Fruit fly (Drosophila melanogaster): Measurements from ENCODE around the gene CG15820.

The CG15820 gene

dm6 chr3L:2157427-2157931, 16.7 kb downstream of the CG15820 start (continued):
- TF ChIP-seq fd102C (GFP tag; optimal IDR thresholded peaks at IDR 0.05) (no peak), ci (GFP tag; IDR thresholded peaks at IDR 0.05) (0 out of 3 replicates have a peak, but pooled peaks have one; percentile 42), sim (GFP tag; IDR thresholded peaks at IDR 0.05) (no peak), Camta (GFP tag; optimal IDR thresholded peaks at IDR 0.05) (no peak), CG32767 (GFP tag; IDR thresholded peaks at IDR 0.05) (no peak), CG14965 (GFP tag; optimal IDR thresholded peaks at IDR 0.05; ENCODE audit: borderline replicate concordance) (no peak), CG15073 (GFP tag; optimal IDR thresholded peaks at IDR 0.05) (no peak), MESR4 (GFP tag; optimal IDR thresholded peaks at IDR 0.05) (no peak), nerfin-2 (GFP tag; IDR thresholded peaks at IDR 0.05; ENCODE audit: partially characterized antibody) (no peak), Hr78 (GFP tag; optimal IDR thresholded peaks at IDR 0.05) (peak in 1 of 2 experiments; percentile 76), CG15011 (GFP tag; optimal IDR thresholded peaks at IDR 0.05) (no peak), CG1602 (GFP tag; optimal IDR thresholded peaks at IDR 0.05) (no peak), Med (GFP tag) (peak; percentile 57), ERR (GFP tag; optimal IDR thresholded peaks at IDR 0.05) (no peak), CG18619 (GFP tag; optimal IDR thresholded peaks at IDR 0.05) (no peak), luna (GFP tag; optimal IDR thresholded peaks at IDR 0.05) (no peak), CG15696 (tag; optimal IDR thresholded peaks at IDR 0.05) (no peak), Ptx1 (GFP tag; IDR thresholded peaks at IDR 0.05) (no peak), schlank (tag; optimal IDR thresholded peaks at IDR 0.05) (no peak), gem (tag; optimal IDR thresholded peaks at IDR 0.05) (no peak), CG10654 (GFP tag; optimal IDR thresholded peaks at IDR 0.05) (no peak), mld (GFP tag; IDR thresholded peaks at IDR 0.05; ENCODE audit: partially characterized antibody) (no peak), bigmax (GFP tag; optimal IDR thresholded peaks at IDR 0.05) (no peak), Taf1 (GFP tag; IDR thresholded peaks at IDR 0.05) (no peak)

- TF ChIP-seq CG31441 (GFP tag; IDR thresholded peaks at IDR 0.05) = no peak
- peak; percentile 69; the same call in 1 of the 3 replicates for TF ChIP-seq z (GFP tag; IDR thresholded peaks at IDR 0.05)
- TF ChIP-seq Hmr (GFP tag; optimal IDR thresholded peaks at IDR 0.05) = no peak
- TF ChIP-seq scrt (GFP tag; optimal IDR thresholded peaks at IDR 0.05) = no peak
- TF ChIP-seq al (GFP tag; IDR thresholded peaks at IDR 0.05) = no peak
- peak; percentile 28; the same call in 2 of the 3 replicates for TF ChIP-seq row (GFP tag; IDR thresholded peaks at IDR 0.05)
- peak; percentile 45 for TF ChIP-seq Rfx (GFP tag; IDR thresholded peaks at IDR 0.05)
- no peak for TF ChIP-seq CG11456 (GFP tag; IDR thresholded peaks at IDR 0.05)
- no peak for TF ChIP-seq ken (GFP tag; IDR thresholded peaks at IDR 0.05)
- TF ChIP-seq chif (GFP tag; optimal IDR thresholded peaks at IDR 0.05) = no peak
- TF ChIP-seq BtbVII (GFP tag; optimal IDR thresholded peaks at IDR 0.05) = no peak
- no peak for TF ChIP-seq Max (GFP tag; optimal IDR thresholded peaks at IDR 0.05)
- TF ChIP-seq crc (GFP tag; optimal IDR thresholded peaks at IDR 0.05) = no peak
- no peak for TF ChIP-seq zen2 (GFP tag; IDR thresholded peaks at IDR 0.05; ENCODE audit: partially characterized antibody)
- peak; percentile 19; the same call in 1 of the 2 replicates for TF ChIP-seq Ada2b (GFP tag; IDR thresholded peaks at IDR 0.05)
- TF ChIP-seq Rx (GFP tag; IDR thresholded peaks at IDR 0.05) = no peak
- TF ChIP-seq tgo (GFP tag; IDR thresholded peaks at IDR 0.05) = no peak
- no peak for TF ChIP-seq CG18599 (GFP tag; optimal IDR thresholded peaks at IDR 0.05)
- TF ChIP-seq Hr78 (GFP tag; optimal IDR thresholded peaks at IDR 0.05) = no peak
- peak; percentile 10; the same call in 1 of the 2 replicates for TF ChIP-seq E2f2 (GFP tag; IDR thresholded peaks at IDR 0.05)
- no peak for TF ChIP-seq CG10462 (GFP tag; optimal IDR thresholded peaks at IDR 0.05)
- TF ChIP-seq CG30403 (GFP tag; optimal IDR thresholded peaks at IDR 0.05) = peak; percentile 2
- TF ChIP-seq slou (GFP tag; optimal IDR thresholded peaks at IDR 0.05) = no peak
- no peak for TF ChIP-seq D (optimal IDR thresholded peaks at IDR 0.05)
- no peak for TF ChIP-seq D (GFP tag; optimal IDR thresholded peaks at IDR 0.05)
- TF ChIP-seq E2f1 (GFP tag; IDR thresholded peaks at IDR 0.05) = 0 out of 2 replicates have a peak, but pooled peaks have one; percentile 14
- TF ChIP-seq CG30431 (GFP tag; optimal IDR thresholded peaks at IDR 0.05) = no peak
- no peak for TF ChIP-seq CG15601 (tag; optimal IDR thresholded peaks at IDR 0.05)
- TF ChIP-seq Lhr (GFP tag; optimal IDR thresholded peaks at IDR 0.05) = no peak
These were observed 21.4 kb downstream of the CG15820 start for dm6 chr3L:2152730-2153129.

Data from whole organism, embryonic.